Worm (Caenorhabditis elegans): ENCODE results near the gene lst-2.

DNA sequence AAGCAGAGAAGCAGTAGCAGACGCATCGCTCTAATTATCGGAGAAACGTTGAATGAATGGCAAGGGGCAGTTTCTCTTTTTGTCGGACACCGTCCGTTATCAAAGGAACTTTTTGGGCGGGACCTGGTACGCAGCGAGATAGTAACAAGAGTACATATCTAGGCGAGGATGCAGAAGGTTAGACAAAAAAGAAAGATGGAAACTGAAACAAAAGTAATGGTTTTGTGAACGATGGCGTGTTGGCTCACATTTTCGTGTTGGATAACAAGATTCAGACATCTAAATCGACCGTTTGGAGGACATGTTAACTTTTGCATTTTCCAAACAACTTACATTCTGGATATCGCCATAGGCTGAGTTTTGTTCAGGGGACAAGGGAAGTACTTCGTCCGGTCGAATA is 25.7 kb downstream of the lst-2 start, which contains the start of gene F14H12.6:
- TF ChIP-seq nhr-28 (tag; optimal IDR thresholded peaks at IDR 0.05) (no peak), ceh-43 (GFP tag; optimal IDR thresholded peaks at IDR 0.05) (no peak), nhr-12 (tag; optimal IDR thresholded peaks at IDR 0.05) (no peak), nhr-76 (tag; optimal IDR thresholded peaks at IDR 0.05) (no peak), unc-39 (tag; optimal IDR thresholded peaks at IDR 0.05) (no peak), mep-1 (tag; optimal IDR thresholded peaks at IDR 0.05) (no peak), nhr-2 (tag; optimal IDR thresholded peaks at IDR 0.05) (no peak), pha-4 (tag; optimal IDR thresholded peaks at IDR 0.05) (no peak), lin-13 (tag; optimal IDR thresholded peaks at IDR 0.05) (no peak), ztf-11 (tag; optimal IDR thresholded peaks at IDR 0.05) (no peak), ces-1 (GFP tag; optimal IDR thresholded peaks at IDR 0.05) (no peak), blmp-1 (tag; optimal IDR thresholded peaks at IDR 0.05) (no peak), bed-3 (GFP tag; optimal IDR thresholded peaks at IDR 0.05) (no peak)
